Worm (Caenorhabditis elegans) whole organism, young adult: ENCODE results near the gene C26B9.6.

Experiments used
- C17E4.6 ChIP-seq: fragments of 200-800 bp; sonication (Bioruptor generic); IDR thresholded peaks from 2 replicates; pipeline ENCODE4 v1.3.6; 2022; ENCODE audit warnings: missing genetic modification reagents, missing genetic modification characterization, missing compliant biosample characterization
- D2030.7 ChIP-seq: fragments of 200-800 bp; sonication (Bioruptor generic); IDR thresholded peaks from 2 replicates; pipeline ENCODE4 v1.3.6; 2022; ENCODE audit warnings: missing genetic modification reagents, missing genetic modification characterization, missing compliant biosample characterization
- F10E7.11 ChIP-seq: sonication (generic microtip); optimal IDR thresholded peaks from 2 replicates; lab custom pipeline; 2017; ENCODE audit warnings: mild to moderate bottlenecking, missing genetic modification characterization, moderate library complexity, missing compliant biosample characterization
- F23B12.7 ChIP-seq: sonication (generic microtip); optimal IDR thresholded peaks from 2 replicates; lab custom pipeline; 2017; ENCODE audit warnings: missing genetic modification characterization, mild to moderate bottlenecking, missing compliant biosample characterization, antibody characterized with exemption, moderate library complexity; ENCODE audit not compliant: insufficient read depth
- F37B4.10 ChIP-seq: fragments of 200-800 bp; sonication (Bioruptor generic); IDR thresholded peaks from 2 replicates; pipeline ENCODE4 v1.3.6; 2022; ENCODE audit warnings: missing genetic modification characterization, missing compliant biosample characterization
- F57A8.1 ChIP-seq: fragments of 200-800 bp; sonication (Bioruptor generic); optimal IDR thresholded peaks from 2 replicates; lab custom pipeline; 2018; ENCODE audit warnings: mild to moderate bottlenecking, missing genetic modification characterization, moderate library complexity, missing compliant biosample characterization
- K12H6.12 ChIP-seq: fragments of 200-800 bp; sonication (Bioruptor generic); optimal IDR thresholded peaks from 2 replicates; lab custom pipeline; 2018; ENCODE audit warnings: mild to moderate bottlenecking, missing genetic modification characterization, missing compliant biosample characterization
- aptf-2 ChIP-seq: fragments of 200-800 bp; sonication (Bioruptor generic); conservative IDR thresholded peaks from 2 replicates; pipeline ENCODE4 v1.3.6; 2022; ENCODE audit warnings: missing genetic modification reagents, missing genetic modification characterization, missing compliant biosample characterization
- aptf-3 ChIP-seq: fragments of 200-800 bp; sonication (Bioruptor generic); IDR thresholded peaks from 2 replicates; pipeline ENCODE4 v1.3.6; 2022; ENCODE audit warnings: missing genetic modification characterization, missing compliant biosample characterization
- attf-5 ChIP-seq: fragments of 200-800 bp; sonication (Bioruptor generic); optimal IDR thresholded peaks from 2 replicates; lab custom pipeline; 2018; ENCODE audit warnings: mild to moderate bottlenecking, missing genetic modification characterization, missing compliant biosample characterization
- bed-2 ChIP-seq: fragments of 200-800 bp; sonication (Bioruptor generic); IDR thresholded peaks from 2 replicates; pipeline ENCODE4 v1.3.6; 2022; ENCODE audit warnings: missing genetic modification reagents, missing genetic modification characterization, missing compliant biosample characterization
- cebp-1 ChIP-seq, 2 experiments: fragments of 200-800 bp in 1 of 2; sonication (Bioruptor generic) in 1 of 2; sonication (generic microtip) in 1 of 2; IDR thresholded peaks in 1 of 2; optimal IDR thresholded peaks in 1 of 2; 2 replicates each; pipeline versions ENCODE4 v1.3.6 to Lab custom; 2017 to 2022; ENCODE audit warnings: missing compliant biosample characterization in 2 of 2, missing genetic modification characterization in 2 of 2, mild to moderate bottlenecking in 1 of 2, missing genetic modification reagents in 1 of 2, moderate library complexity in 1 of 2
- ceh-27 ChIP-seq: fragments of 200-800 bp; sonication (Bioruptor generic); optimal IDR thresholded peaks from 2 replicates; lab custom pipeline; 2018; ENCODE audit warnings: mild to moderate bottlenecking, missing genetic modification characterization, moderate library complexity, missing compliant biosample characterization
- ceh-58 ChIP-seq: fragments of 200-800 bp; sonication (Bioruptor generic); IDR thresholded peaks from 2 replicates; pipeline ENCODE4 v1.3.6; 2022; ENCODE audit warnings: missing genetic modification characterization, missing compliant biosample characterization
- ceh-91 ChIP-seq: fragments of 200-800 bp; sonication (Bioruptor generic); IDR thresholded peaks from 2 replicates; pipeline ENCODE4 v1.3.6; 2022; ENCODE audit warnings: missing genetic modification reagents, missing genetic modification characterization, missing compliant biosample characterization
- chd-7 ChIP-seq: sonication (generic microtip); optimal IDR thresholded peaks from 2 replicates; lab custom pipeline; 2016; ENCODE audit warnings: mild to moderate bottlenecking, missing genetic modification characterization, moderate library complexity, missing compliant biosample characterization
- efl-1 ChIP-seq: fragments of 150-350 bp; optimal IDR thresholded peaks from 2 replicates; lab custom pipeline; 2014; ENCODE audit warnings: missing biosample characterization, missing genetic modification reagents, missing genetic modification characterization
- egl-44 ChIP-seq: fragments of 200-800 bp; sonication (Bioruptor generic); IDR thresholded peaks from 2 replicates; pipeline ENCODE4 v1.3.6; 2022; ENCODE audit warnings: missing genetic modification reagents, missing genetic modification characterization, missing compliant biosample characterization
- ekl-4 ChIP-seq: fragments of 200-800 bp; sonication (Bioruptor generic); IDR thresholded peaks from 2 replicates; pipeline ENCODE4 v1.3.6; 2022; ENCODE audit warnings: missing genetic modification reagents, missing genetic modification characterization, missing compliant biosample characterization
- fkh-3 ChIP-seq: sonication (generic microtip); optimal IDR thresholded peaks from 2 replicates; lab custom pipeline; 2016; ENCODE audit warnings: mild to moderate bottlenecking, missing genetic modification characterization, missing compliant biosample characterization
- him-1 ChIP-seq: sonication (generic microtip); optimal IDR thresholded peaks from 2 replicates; lab custom pipeline; 2016; ENCODE audit warnings: missing genotype, missing genetic modification reagents, missing genetic modification characterization, missing compliant biosample characterization
- hmg-20 ChIP-seq: fragments of 200-800 bp; sonication (Bioruptor generic); IDR thresholded peaks from 2 replicates; pipeline ENCODE4 v1.3.6; 2022; ENCODE audit warnings: missing genetic modification reagents, missing genetic modification characterization, missing compliant biosample characterization
- hsf-1 ChIP-seq: fragments of 200-800 bp; sonication (Bioruptor generic); IDR thresholded peaks from 2 replicates; pipeline ENCODE4 v1.3.6; 2022; ENCODE audit warnings: missing genetic modification reagents, missing genetic modification characterization, missing compliant biosample characterization
- let-607 ChIP-seq, 2 experiments: fragments of 200-800 bp in 1 of 2; sonication (Bioruptor generic) in 1 of 2; sonication (generic microtip) in 1 of 2; optimal IDR thresholded peaks; 2 replicates each; lab custom pipeline; 2016 to 2018; ENCODE audit warnings: mild to moderate bottlenecking in 2 of 2, missing compliant biosample characterization in 2 of 2, missing genetic modification characterization in 2 of 2, moderate library complexity in 2 of 2, missing genotype in 1 of 2
- lin-35 ChIP-seq, 3 experiments: fragments of 150-350 bp in 2 of 3; sonication (generic microtip) in 1 of 3; optimal IDR thresholded peaks; 2 replicates each; lab custom pipeline; 2014 to 2018; ENCODE audit warnings: missing biosample characterization in 3 of 3, missing genetic modification characterization in 3 of 3, missing genetic modification reagents in 3 of 3
- lin-40 ChIP-seq: sonication (generic microtip); optimal IDR thresholded peaks from 2 replicates; lab custom pipeline; 2016; ENCODE audit warnings: missing genetic modification characterization, mild to moderate bottlenecking, missing compliant biosample characterization, missing genotype, missing genetic modification reagents
- lsl-1 ChIP-seq: fragments of 200-800 bp; sonication (Bioruptor generic); optimal IDR thresholded peaks from 2 replicates; lab custom pipeline; 2018; ENCODE audit warnings: mild to moderate bottlenecking, missing genetic modification characterization, moderate library complexity, missing compliant biosample characterization
- lsy-27 ChIP-seq: sonication (generic microtip); optimal IDR thresholded peaks from 2 replicates; lab custom pipeline; 2017; ENCODE audit warnings: missing genetic modification characterization, mild to moderate bottlenecking, missing compliant biosample characterization, antibody characterized with exemption, missing genotype, borderline replicate concordance; ENCODE audit not compliant: insufficient read depth
- madf-10 ChIP-seq: sonication (generic microtip); optimal IDR thresholded peaks from 2 replicates; lab custom pipeline; 2016; ENCODE audit warnings: mild to moderate bottlenecking, missing genetic modification characterization, missing compliant biosample characterization
- madf-6 ChIP-seq: fragments of 200-800 bp; sonication (Bioruptor generic); IDR thresholded peaks from 2 replicates; pipeline ENCODE4 v1.3.6; 2022; ENCODE audit warnings: missing genetic modification reagents, missing genetic modification characterization, missing compliant biosample characterization
- mes-4 ChIP-seq: sonication (generic microtip); optimal IDR thresholded peaks from 2 replicates; lab custom pipeline; 2016; ENCODE audit warnings: missing genotype, missing genetic modification characterization, missing compliant biosample characterization
- nhr-120 ChIP-seq: fragments of 200-800 bp; sonication (Bioruptor generic); IDR thresholded peaks from 2 replicates; pipeline ENCODE4 v1.3.6; 2022; ENCODE audit warnings: missing genetic modification characterization, missing compliant biosample characterization
- nhr-90 ChIP-seq: sonication (generic microtip); optimal IDR thresholded peaks from 2 replicates; lab custom pipeline; 2016; ENCODE audit warnings: missing genotype, mild to moderate bottlenecking, missing genetic modification characterization, missing compliant biosample characterization
- pbrm-1 ChIP-seq: fragments of 200-800 bp; sonication (Bioruptor generic); IDR thresholded peaks from 2 replicates; pipeline ENCODE4 v1.3.6; 2022; ENCODE audit warnings: missing genetic modification reagents, missing genetic modification characterization, missing compliant biosample characterization
- rcor-1 ChIP-seq: fragments of 200-800 bp; sonication (Bioruptor generic); IDR thresholded peaks from 2 replicates; pipeline ENCODE4 v1.3.6; 2022; ENCODE audit warnings: missing genetic modification reagents, missing genetic modification characterization, missing compliant biosample characterization
- rec-8 ChIP-seq, 2 experiments: sonication (generic microtip); optimal IDR thresholded peaks; 2 replicates each; lab custom pipeline; 2016; ENCODE audit warnings: mild to moderate bottlenecking in 2 of 2, missing genetic modification characterization in 2 of 2, missing genetic modification reagents in 2 of 2, missing genotype in 2 of 2, missing biosample characterization in 1 of 2, missing compliant biosample characterization in 1 of 2, moderate library complexity in 1 of 2
- snpc-1.1 ChIP-seq: sonication (generic microtip); optimal IDR thresholded peaks from 2 replicates; lab custom pipeline; 2017; ENCODE audit warnings: missing genetic modification characterization, mild to moderate bottlenecking, missing compliant biosample characterization, antibody characterized with exemption, moderate library complexity, missing genotype, missing genetic modification reagents; ENCODE audit not compliant: insufficient read depth
- snpc-4 ChIP-seq, 5 experiments: fragments of 150-350 bp in 1 of 5; sonication (generic microtip) in 4 of 5; optimal IDR thresholded peaks; 2 replicates each; lab custom pipeline; 2014 to 2018; ENCODE audit warnings: missing genetic modification characterization in 5 of 5, missing biosample characterization in 3 of 5, antibody characterized with exemption in 2 of 5, mild to moderate bottlenecking in 2 of 5, missing compliant biosample characterization in 2 of 5, missing genotype in 2 of 5, moderate library complexity in 2 of 5, missing genetic modification reagents in 1 of 5
- somi-1 ChIP-seq: fragments of 200-800 bp; sonication (Bioruptor generic); optimal IDR thresholded peaks from 2 replicates; lab custom pipeline; 2018; ENCODE audit warnings: mild to moderate bottlenecking, missing genetic modification characterization, missing compliant biosample characterization
- unc-130 ChIP-seq: sonication (generic microtip); optimal IDR thresholded peaks from 2 replicates; lab custom pipeline; 2016; ENCODE audit warnings: missing genetic modification reagents, missing genetic modification characterization, missing compliant biosample characterization
- xnd-1 ChIP-seq: sonication (generic microtip); optimal IDR thresholded peaks from 2 replicates; lab custom pipeline; 2016; ENCODE audit warnings: missing genotype, missing genetic modification reagents, missing genetic modification characterization, missing compliant biosample characterization
- zfh-2 ChIP-seq: fragments of 200-800 bp; sonication (Bioruptor generic); conservative IDR thresholded peaks from 2 replicates; pipeline ENCODE4 v1.3.6; 2022; ENCODE audit warnings: missing genetic modification reagents, missing genetic modification characterization, missing compliant biosample characterization
- zim-3 ChIP-seq: sonication (generic microtip); optimal IDR thresholded peaks from 2 replicates; lab custom pipeline; 2017; ENCODE audit warnings: mild to moderate bottlenecking, missing genetic modification characterization, moderate library complexity, missing compliant biosample characterization
- ztf-22 ChIP-seq: fragments of 200-800 bp; sonication (Bioruptor generic); optimal IDR thresholded peaks from 2 replicates; lab custom pipeline; 2018; ENCODE audit warnings: mild to moderate bottlenecking, missing genetic modification characterization, moderate library complexity, missing compliant biosample characterization

Gene C26B9.6

ce11 chrX:5319214-5319838 lies 15.9 kb downstream of the C26B9.6 start (continued):
- TF ChIP-seq xnd-1 (tag; lab: Kevin White, UChicago) = no peak
- no peak for TF ChIP-seq unc-130 (GFP tag; lab: Kevin White, UChicago)
- no peak for TF ChIP-seq efl-1 (GFP tag; lab: Kevin White, UChicago)
- peak; percentile 81 for TF ChIP-seq zim-3 (tag; lab: Kevin White, UChicago)
- 0 out of 2 replicates have a peak, but pooled peaks have one; percentile 49 for TF ChIP-seq pbrm-1 (GFP tag; lab: Robert Waterston, UW)
- no peak for TF ChIP-seq cebp-1 (GFP tag; IDR thresholded peaks at IDR 0.05; lab: Robert Waterston, UW)
- no peak for TF ChIP-seq cebp-1 (tag; optimal IDR thresholded peaks at IDR 0.05; lab: Kevin White, UChicago)
- TF ChIP-seq hsf-1 (GFP tag; lab: Robert Waterston, UW) = no peak
- no peak for TF ChIP-seq nhr-90 (tag; lab: Kevin White, UChicago)
- peak; percentile 50 for TF ChIP-seq rcor-1
- no peak for TF ChIP-seq madf-6 (GFP tag; lab: Robert Waterston, UW)
- TF ChIP-seq hmg-20 (GFP tag; lab: Robert Waterston, UW) = peak; percentile 76
- no peak for TF ChIP-seq F37B4.10 (GFP tag; lab: Robert Waterston, UW)
- TF ChIP-seq F10E7.11 = peak; percentile 34
- TF ChIP-seq attf-5 (GFP tag; lab: Kevin White, UChicago) = peak; percentile 17
- TF ChIP-seq somi-1 (GFP tag; lab: Kevin White, UChicago) = no peak
- TF ChIP-seq ceh-27 = peak; percentile 54
- TF ChIP-seq rec-8 (tag; optimal IDR thresholded peaks at IDR 0.05; lab: Kevin White, UChicago) = peak; percentile 42 to 63
- TF ChIP-seq F57A8.1 (GFP tag; lab: Kevin White, UChicago) = no peak
- TF ChIP-seq ekl-4 (GFP tag; lab: Robert Waterston, UW) = no peak; the same call in 1 of the 2 replicates
- TF ChIP-seq madf-10 = peak; percentile 56
- TF ChIP-seq let-607 (tag; optimal IDR thresholded peaks at IDR 0.05; lab: Kevin White, UChicago) = peak; percentile 15 to 31
- TF ChIP-seq lin-40 = peak; percentile 63
- TF ChIP-seq chd-7 (tag; lab: Kevin White, UChicago) = no peak
- TF ChIP-seq nhr-120 (GFP tag; lab: Robert Waterston, UW) = 0 out of 2 replicates have a peak, but pooled peaks have one; percentile 36
- TF ChIP-seq ceh-91 (GFP tag; lab: Robert Waterston, UW) = no peak
- TF ChIP-seq ceh-58 (GFP tag; lab: Robert Waterston, UW) = no peak
- peak; percentile 14 for TF ChIP-seq K12H6.12 (tag; lab: Kevin White, UChicago)
- TF ChIP-seq mes-4 = peak; percentile 72
- no peak for TF ChIP-seq bed-2 (GFP tag; lab: Robert Waterston, UW)
- peak; percentile 50; the same call in 1 of the 2 replicates for TF ChIP-seq aptf-2 (GFP tag; lab: Robert Waterston, UW)
- TF ChIP-seq him-1 (tag; lab: Kevin White, UChicago) = peak; percentile 85
- TF ChIP-seq lsy-27 (tag; lab: Kevin White, UChicago) = no peak
- no peak; the same call in 1 of the 2 replicates for TF ChIP-seq aptf-3 (GFP tag; lab: Robert Waterston, UW)
- no peak for TF ChIP-seq C17E4.6 (GFP tag; lab: Robert Waterston, UW)
- no peak for TF ChIP-seq zfh-2 (GFP tag; lab: Robert Waterston, UW)
- peak; percentile 83 for TF ChIP-seq snpc-1.1 (tag; lab: Kevin White, UChicago)
- TF ChIP-seq D2030.7 (GFP tag; lab: Robert Waterston, UW) = no peak; the same call in 1 of the 2 replicates
- peak; percentile 76 for TF ChIP-seq F23B12.7 (tag; lab: Kevin White, UChicago)
- TF ChIP-seq snpc-4 (GFP tag; optimal IDR thresholded peaks at IDR 0.05; lab: Kevin White, UChicago) = peak; percentile 80
- peak in 3 of 4 experiments; percentile 11 to 85 (median 77) for TF ChIP-seq snpc-4 (tag; optimal IDR thresholded peaks at IDR 0.05; lab: Kevin White, UChicago)
- TF ChIP-seq lin-35 (GFP tag; optimal IDR thresholded peaks at IDR 0.05; lab: Kevin White, UChicago) = peak in 1 of 3 experiments; percentile 57
- TF ChIP-seq lsl-1 (GFP tag; lab: Kevin White, UChicago) = no peak
- TF ChIP-seq ztf-22 (GFP tag; lab: Kevin White, UChicago) = no peak
- no peak for TF ChIP-seq fkh-3 (tag; lab: Kevin White, UChicago)
- peak; percentile 64; the same call in 1 of the 2 replicates for TF ChIP-seq egl-44
